Fruit fly (Drosophila melanogaster) whole organism, embryonic: Measurements from ENCODE around the gene yellow-e2.

Experiments used
- Antp ChIP-seq: fragments of 200-800 bp; sonication (Bioruptor generic); optimal IDR thresholded peaks from 3 replicates; lab custom pipeline; 2016; ENCODE audit warnings: missing biosample characterization, missing genetic modification characterization
- Atf3 ChIP-seq: fragments of 200-800 bp; sonication (Bioruptor generic); optimal IDR thresholded peaks from 3 replicates; lab custom pipeline; 2016; ENCODE audit warnings: missing biosample characterization, missing genetic modification characterization
- Bgb ChIP-seq: fragments of 200-800 bp; sonication (Bioruptor generic); IDR thresholded peaks from 2 replicates; pipeline ENCODE4 v1.3.6; 2022; ENCODE audit warnings: missing biosample characterization, missing genetic modification characterization; ENCODE audit not compliant: partially characterized antibody
- CG10267 ChIP-seq: fragments of 200-800 bp; sonication (Bioruptor generic); optimal IDR thresholded peaks from 2 replicates; lab custom pipeline; 2018; ENCODE audit warnings: missing biosample characterization, mild to moderate bottlenecking, missing genetic modification characterization, moderate library complexity
- CG10274 ChIP-seq: fragments of 200-800 bp; sonication (Bioruptor generic); optimal IDR thresholded peaks from 3 replicates; lab custom pipeline; 2017; ENCODE audit warnings: missing biosample characterization, mild to moderate bottlenecking, missing genetic modification characterization
- CG10462 ChIP-seq: fragments of 200-800 bp; sonication (Bioruptor generic); optimal IDR thresholded peaks from 2 replicates; lab custom pipeline; 2016; ENCODE audit warnings: missing biosample characterization, missing genetic modification characterization
- CG13624 ChIP-seq: fragments of 200-800 bp; sonication (Bioruptor generic); optimal IDR thresholded peaks from 2 replicates; lab custom pipeline; 2016; ENCODE audit warnings: missing biosample characterization, missing genetic modification characterization
- CG1602 ChIP-seq: fragments of 200-800 bp; sonication (Bioruptor generic); optimal IDR thresholded peaks from 3 replicates; lab custom pipeline; 2016; ENCODE audit warnings: missing biosample characterization, missing genetic modification characterization
- CG1647 ChIP-seq: fragments of 200-800 bp; sonication (Bioruptor generic); optimal IDR thresholded peaks from 3 replicates; lab custom pipeline; 2016; ENCODE audit warnings: missing biosample characterization, missing genetic modification characterization
- CG17186 ChIP-seq: fragments of 200-800 bp; sonication (Bioruptor generic); optimal IDR thresholded peaks from 3 replicates; lab custom pipeline; 2017; ENCODE audit warnings: missing biosample characterization, missing genetic modification reagents, missing genetic modification characterization
- CG1832 ChIP-seq: fragments of 200-800 bp; sonication (Bioruptor generic); optimal IDR thresholded peaks from 2 replicates; lab custom pipeline; 2017; ENCODE audit warnings: missing biosample characterization, mild to moderate bottlenecking, missing genetic modification characterization, inconsistent platforms
- CG2889 ChIP-seq: fragments of 200-800 bp; sonication (Bioruptor generic); IDR thresholded peaks from 3 replicates; pipeline ENCODE4 v1.3.6; 2022; ENCODE audit warnings: missing biosample characterization, missing genetic modification characterization
- CG30403 ChIP-seq: fragments of 200-800 bp; sonication (Bioruptor generic); optimal IDR thresholded peaks from 3 replicates; lab custom pipeline; 2016; ENCODE audit warnings: missing biosample characterization, missing genetic modification characterization
- CG30431 ChIP-seq: fragments of 200-800 bp; sonication (Bioruptor generic); optimal IDR thresholded peaks from 2 replicates; lab custom pipeline; 2017; ENCODE audit warnings: missing biosample characterization, missing genetic modification characterization
- CG3065 ChIP-seq: fragments of 200-800 bp; sonication (Bioruptor generic); optimal IDR thresholded peaks from 2 replicates; lab custom pipeline; 2016; ENCODE audit warnings: missing biosample characterization, missing genetic modification characterization
- CG3163 ChIP-seq: fragments of 200-800 bp; sonication (Bioruptor generic); optimal IDR thresholded peaks from 3 replicates; lab custom pipeline; 2016; ENCODE audit warnings: missing biosample characterization, missing genetic modification characterization
- CG3847 ChIP-seq: fragments of 200-800 bp; sonication (Bioruptor generic); IDR thresholded peaks from 2 replicates; pipeline ENCODE4 v1.3.6; 2022; ENCODE audit warnings: missing biosample characterization, missing genetic modification characterization
- CG7357 ChIP-seq: fragments of 200-800 bp; sonication (Bioruptor generic); IDR thresholded peaks from 3 replicates; pipeline ENCODE4 v1.3.6; 2022; ENCODE audit warnings: missing biosample characterization, missing genetic modification characterization
- CG8281 ChIP-seq: fragments of 200-800 bp; sonication (Bioruptor generic); optimal IDR thresholded peaks from 2 replicates; lab custom pipeline; 2018; ENCODE audit warnings: missing biosample characterization, mild to moderate bottlenecking, missing genetic modification characterization, moderate library complexity
- CG9932 ChIP-seq: fragments of 200-800 bp; sonication (Bioruptor generic); IDR thresholded peaks from 2 replicates; pipeline ENCODE4 v1.3.6; 2022; ENCODE audit warnings: missing biosample characterization, missing genetic modification characterization
- Dbx ChIP-seq: fragments of 200-800 bp; sonication (Bioruptor generic); IDR thresholded peaks from 3 replicates; pipeline ENCODE4 v1.3.6; 2022; ENCODE audit warnings: missing biosample characterization, missing genetic modification characterization
- Doc3 ChIP-seq: fragments of 200-800 bp; sonication (Bioruptor generic); IDR thresholded peaks from 3 replicates; pipeline ENCODE4 v1.3.6; 2022; ENCODE audit warnings: missing biosample characterization, missing genetic modification characterization; ENCODE audit not compliant: partially characterized antibody
- Dref ChIP-seq: fragments of 200-800 bp; sonication (Bioruptor generic); IDR thresholded peaks from 2 replicates; pipeline ENCODE4 v1.3.6; 2022; ENCODE audit warnings: missing biosample characterization, missing genetic modification characterization
- Gsc ChIP-seq: fragments of 200-800 bp; sonication (Bioruptor generic); IDR thresholded peaks from 2 replicates; pipeline ENCODE4 v1.3.6; 2022; ENCODE audit warnings: missing biosample characterization, missing genetic modification characterization
- HLH4C ChIP-seq: fragments of 200-800 bp; sonication (Bioruptor generic); IDR thresholded peaks from 3 replicates; pipeline ENCODE4 v1.3.6; 2022; ENCODE audit warnings: missing biosample characterization, missing genetic modification characterization; ENCODE audit not compliant: partially characterized antibody
- HLH54F ChIP-seq: fragments of 200-800 bp; sonication (Bioruptor generic); optimal IDR thresholded peaks from 3 replicates; lab custom pipeline; 2016; ENCODE audit warnings: missing biosample characterization, missing genetic modification characterization
- Hand ChIP-seq: fragments of 200-800 bp; sonication (Bioruptor generic); optimal IDR thresholded peaks from 2 replicates; lab custom pipeline; 2017; ENCODE audit warnings: mild to moderate bottlenecking, missing biosample characterization, missing genetic modification reagents, missing genetic modification characterization
- Hr51 ChIP-seq, 2 experiments: fragments of 200-800 bp; sonication (Bioruptor generic); optimal IDR thresholded peaks; 2 replicates in 1 of 2; 3 replicates in 1 of 2; lab custom pipeline; 2016 to 2018; ENCODE audit warnings: missing biosample characterization in 2 of 2, missing genetic modification characterization in 2 of 2, mild to moderate bottlenecking in 1 of 2, moderate library complexity in 1 of 2
- Hr78 ChIP-seq, 2 experiments: fragments of 200-800 bp in 1 of 2; fragments of >200 bp in 1 of 2; sonication (Bioruptor generic) in 1 of 2; optimal IDR thresholded peaks; 2 replicates each; lab custom pipeline; 2017 to 2019; ENCODE audit warnings: missing biosample characterization in 2 of 2, missing genetic modification characterization in 2 of 2, mild to moderate bottlenecking in 1 of 2, moderate library complexity in 1 of 2
- Hsf ChIP-seq: fragments of 200-800 bp; sonication (Bioruptor generic); optimal IDR thresholded peaks from 3 replicates; lab custom pipeline; 2016; ENCODE audit warnings: missing biosample characterization, missing genetic modification characterization
- Nf-YB ChIP-seq: fragments of 200-800 bp; sonication (Bioruptor generic); optimal IDR thresholded peaks from 3 replicates; lab custom pipeline; 2019; ENCODE audit warnings: missing biosample characterization, mild to moderate bottlenecking, missing genetic modification characterization, moderate library complexity
- NfI ChIP-seq: fragments of 200-800 bp; sonication (Bioruptor generic); optimal IDR thresholded peaks from 3 replicates; lab custom pipeline; 2018; ENCODE audit warnings: missing biosample characterization, mild to moderate bottlenecking, missing genetic modification characterization, moderate library complexity
- PHDP ChIP-seq: fragments of 200-800 bp; sonication (Bioruptor generic); optimal IDR thresholded peaks from 3 replicates; lab custom pipeline; 2018; ENCODE audit warnings: missing biosample characterization, mild to moderate bottlenecking, missing genetic modification characterization, moderate library complexity
- TFAM ChIP-seq: fragments of 200-800 bp; sonication (Bioruptor generic); optimal IDR thresholded peaks from 2 replicates; lab custom pipeline; 2017; ENCODE audit warnings: missing biosample characterization, missing genetic modification characterization, inconsistent platforms
- Xbp1 ChIP-seq: fragments of 200-800 bp; sonication (Bioruptor generic); optimal IDR thresholded peaks from 3 replicates; lab custom pipeline; 2016; ENCODE audit warnings: missing biosample characterization, mild to moderate bottlenecking, missing genetic modification characterization
- bbx ChIP-seq: fragments of 200-800 bp; sonication (Bioruptor generic); IDR thresholded peaks from 2 replicates; pipeline ENCODE4 v1.3.6; 2022; ENCODE audit warnings: missing biosample characterization, missing genetic modification characterization; ENCODE audit not compliant: partially characterized antibody
- bsh ChIP-seq, 2 experiments: fragments of 200-800 bp; sonication (Bioruptor generic); optimal IDR thresholded peaks; 2 replicates each; lab custom pipeline; 2017 to 2018; ENCODE audit warnings: mild to moderate bottlenecking in 2 of 2, missing biosample characterization in 2 of 2, missing genetic modification characterization in 2 of 2, moderate library complexity in 1 of 2
- esg ChIP-seq: fragments of 200-800 bp; sonication (Bioruptor generic); conservative IDR thresholded peaks from 2 replicates; pipeline ENCODE4 v1.3.6; 2022; ENCODE audit warnings: missing biosample characterization, missing genetic modification characterization
- eyg ChIP-seq: fragments of 200-800 bp; sonication (Bioruptor generic); optimal IDR thresholded peaks from 3 replicates; lab custom pipeline; 2016; ENCODE audit warnings: missing biosample characterization, missing genetic modification characterization
- fd3F ChIP-seq: fragments of 200-800 bp; sonication (Bioruptor generic); optimal IDR thresholded peaks from 2 replicates; lab custom pipeline; 2018; ENCODE audit warnings: missing biosample characterization, mild to moderate bottlenecking, missing genetic modification characterization, moderate library complexity
- hb ChIP-seq: fragments of 200-800 bp; sonication (Bioruptor generic); IDR thresholded peaks from 3 replicates; pipeline ENCODE4 v1.3.6; 2022; ENCODE audit warnings: missing biosample characterization, missing genetic modification characterization; ENCODE audit not compliant: partially characterized antibody
- hkb ChIP-seq, 2 experiments: fragments of 200-800 bp in 1 of 2; fragments of >200 bp in 1 of 2; sonication (Bioruptor generic) in 1 of 2; IDR thresholded peaks in 1 of 2; optimal IDR thresholded peaks in 1 of 2; 2 replicates each; pipeline versions ENCODE4 v1.3.6 to Lab custom; 2017 to 2022; ENCODE audit warnings: missing biosample characterization in 1 of 2, missing genetic modification characterization in 1 of 2
- jumu ChIP-seq: fragments of 200-800 bp; sonication (Bioruptor generic); optimal IDR thresholded peaks from 3 replicates; lab custom pipeline; 2016; ENCODE audit warnings: missing biosample characterization, missing genetic modification characterization
- lmd ChIP-seq: fragments of 200-800 bp; sonication (Bioruptor generic); IDR thresholded peaks from 2 replicates; pipeline ENCODE4 v1.3.6; 2022; ENCODE audit warnings: missing biosample characterization, missing genetic modification characterization
- rib ChIP-seq: fragments of 200-800 bp; sonication (Bioruptor generic); IDR thresholded peaks from 2 replicates; pipeline ENCODE4 v1.3.6; 2022; ENCODE audit warnings: missing biosample characterization, missing genetic modification characterization
- slbo ChIP-seq: fragments of 200-800 bp; sonication (Bioruptor generic); IDR thresholded peaks from 2 replicates; pipeline ENCODE4 v1.3.6; 2022; ENCODE audit warnings: missing biosample characterization, missing genetic modification characterization
- sna ChIP-seq: fragments of 200-800 bp; sonication (Bioruptor generic); IDR thresholded peaks from 2 replicates; pipeline ENCODE4 v1.3.6; 2022; ENCODE audit warnings: missing biosample characterization, missing genetic modification characterization; ENCODE audit not compliant: partially characterized antibody
- trh ChIP-seq: fragments of 200-800 bp; sonication (Bioruptor generic); optimal IDR thresholded peaks from 2 replicates; lab custom pipeline; 2016; ENCODE audit warnings: missing biosample characterization, missing genetic modification characterization
- vnd ChIP-seq: fragments of 200-800 bp; sonication (Bioruptor generic); IDR thresholded peaks from 3 replicates; pipeline ENCODE4 v1.3.6; 2022; ENCODE audit warnings: missing biosample characterization, missing genetic modification characterization; ENCODE audit not compliant: partially characterized antibody
- zfh1 ChIP-seq: fragments of 200-800 bp; sonication (Bioruptor generic); IDR thresholded peaks from 3 replicates; pipeline ENCODE4 v1.3.6; 2022; ENCODE audit warnings: missing biosample characterization, missing genetic modification characterization

yellow-e2 gene

DNA sequence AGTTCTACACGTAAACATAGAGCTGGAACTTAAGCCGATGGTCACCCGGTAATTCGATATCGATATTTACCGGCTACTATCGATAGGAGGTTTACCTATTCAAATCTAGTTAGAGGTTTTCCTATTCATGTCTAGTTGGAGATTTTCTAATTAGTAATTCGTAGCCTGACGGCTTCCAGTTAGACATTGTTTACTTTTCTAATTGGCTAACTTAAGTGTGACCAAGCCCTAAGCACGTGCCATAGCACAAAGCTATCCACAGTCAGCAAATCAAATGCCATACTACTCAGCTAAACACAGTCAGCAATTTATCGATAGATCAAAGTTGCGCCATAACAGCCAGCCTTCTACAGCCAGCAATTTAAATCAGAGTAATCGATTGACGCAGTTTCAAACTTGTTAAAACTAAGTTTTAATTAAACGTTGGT is 3.8 kb downstream of the yellow-e2 start, which contains the start of gene Dpm3 (continued):
- peak; percentile 40 for TF ChIP-seq Antp (GFP tag; lab: Kevin White, UChicago)
- TF ChIP-seq hb (GFP tag; lab: Robert Waterston, UW) = peak; percentile 88
- TF ChIP-seq Hr51 (GFP tag; optimal IDR thresholded peaks at IDR 0.05; lab: Kevin White, UChicago) = peak in 1 of 2 experiments; percentile 45
- TF ChIP-seq Doc3 (GFP tag; lab: Robert Waterston, UW) = peak; percentile 95
- peak; percentile 10 for TF ChIP-seq CG17186 (GFP tag; lab: Kevin White, UChicago)
- TF ChIP-seq Nf-YB (GFP tag; lab: Kevin White, UChicago) = peak; percentile 3
- peak; percentile 92 for TF ChIP-seq HLH4C (GFP tag; lab: Robert Waterston, UW)
- TF ChIP-seq PHDP (tag; lab: Kevin White, UChicago) = peak; percentile 17
- TF ChIP-seq Dbx (GFP tag; lab: Robert Waterston, UW) = 0 out of 3 replicates have a peak, but pooled peaks have one; percentile 38
- peak; percentile 89 for TF ChIP-seq vnd
- peak; percentile 92 for TF ChIP-seq Bgb (GFP tag; lab: Robert Waterston, UW)
- 0 out of 3 replicates have a peak, but pooled peaks have one; percentile 39 for TF ChIP-seq zfh1
- TF ChIP-seq CG30431 (GFP tag; lab: Kevin White, UChicago) = no peak
- TF ChIP-seq CG9932 (GFP tag; lab: Robert Waterston, UW) = peak; percentile 68
- TF ChIP-seq Dref (GFP tag; lab: Robert Waterston, UW) = peak; percentile 99
- peak; percentile 54 for TF ChIP-seq Xbp1 (GFP tag; lab: Kevin White, UChicago)
- TF ChIP-seq CG2889 (GFP tag; lab: Robert Waterston, UW) = no peak
- peak; percentile 62 for TF ChIP-seq hkb (optimal IDR thresholded peaks at IDR 0.05; lab: Kevin White, UChicago)
- no peak for TF ChIP-seq hkb (GFP tag; IDR thresholded peaks at IDR 0.05; lab: Robert Waterston, UW)
- no peak for TF ChIP-seq CG10462 (GFP tag; lab: Kevin White, UChicago)
- TF ChIP-seq CG3163 = peak; percentile 93
- peak; percentile 95 for TF ChIP-seq sna
- TF ChIP-seq HLH54F (GFP tag; lab: Kevin White, UChicago) = peak; percentile 62
- TF ChIP-seq esg (GFP tag; lab: Robert Waterston, UW) = no peak
- TF ChIP-seq eyg (GFP tag; lab: Kevin White, UChicago) = peak; percentile 23
- TF ChIP-seq CG3847 (GFP tag; lab: Robert Waterston, UW) = peak; percentile 86
- TF ChIP-seq bsh (GFP tag; optimal IDR thresholded peaks at IDR 0.05; lab: Kevin White, UChicago) = peak in 1 of 2 experiments; percentile 15
- TF ChIP-seq slbo (GFP tag; lab: Robert Waterston, UW) = peak; percentile 70
- peak; percentile 86 for TF ChIP-seq bbx
- peak; percentile 52 for TF ChIP-seq Hsf (GFP tag; lab: Kevin White, UChicago)
- TF ChIP-seq NfI (GFP tag; lab: Kevin White, UChicago) = peak; percentile 38
- no peak for TF ChIP-seq CG1647
- TF ChIP-seq Gsc = no peak
- TF ChIP-seq jumu (GFP tag; lab: Kevin White, UChicago) = peak; percentile 6
- TF ChIP-seq trh = no peak
- peak; percentile 17 for TF ChIP-seq CG3065
- no peak for TF ChIP-seq Hr78 (GFP tag; optimal IDR thresholded peaks at IDR 0.05; lab: Kevin White, UChicago)

DNA sequence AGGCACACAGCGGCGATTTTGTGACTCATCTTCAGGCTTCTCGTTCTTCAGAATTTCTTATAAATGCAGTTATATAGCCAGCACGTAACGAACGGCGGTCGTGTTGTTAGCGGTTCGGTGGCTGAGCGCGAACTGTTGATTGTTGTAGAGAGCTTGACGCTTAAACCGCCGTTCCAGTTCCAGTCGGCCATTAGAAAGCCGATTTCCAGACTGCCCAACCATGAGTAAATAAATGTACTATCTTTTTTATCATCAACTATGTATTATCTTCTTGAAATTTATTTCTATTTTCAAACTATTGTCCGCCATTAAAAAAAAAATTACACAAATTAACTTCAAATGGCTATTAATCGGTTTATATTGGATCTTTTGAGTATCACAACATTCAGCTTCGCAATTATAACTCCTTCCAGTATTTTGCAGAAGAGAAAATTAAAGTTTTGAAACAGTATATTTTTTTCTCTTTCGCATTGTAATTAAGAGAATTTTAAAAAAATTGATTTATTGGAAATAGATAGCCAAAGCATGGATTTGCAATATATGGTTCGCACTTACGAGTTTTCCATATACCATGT is 5.0 kb downstream of the yellow-e2 start, which contains the start of gene GILT1:
TSS of gene GILT1 (minus strand) at position 141 of the 575 bp plus-strand sequence.
- no peak for TF ChIP-seq CG30403
- no peak for TF ChIP-seq rib (GFP tag; lab: Robert Waterston, UW)
- no peak for TF ChIP-seq TFAM (GFP tag; lab: Kevin White, UChicago)
- TF ChIP-seq CG8281 (tag; lab: Kevin White, UChicago) = no peak
- TF ChIP-seq CG10274 = no peak
- no peak for TF ChIP-seq CG10267 (tag; lab: Kevin White, UChicago)
- TF ChIP-seq CG1602 (GFP tag; lab: Kevin White, UChicago) = no peak
- no peak for TF ChIP-seq CG7357
- TF ChIP-seq CG1832 (GFP tag; lab: Kevin White, UChicago) = no peak
- TF ChIP-seq CG13624 (GFP tag; lab: Kevin White, UChicago) = no peak
- no peak for TF ChIP-seq Hand (GFP tag; lab: Kevin White, UChicago)
- TF ChIP-seq fd3F (GFP tag; lab: Kevin White, UChicago) = no peak
- TF ChIP-seq Atf3 (GFP tag; lab: Kevin White, UChicago) = no peak
- TF ChIP-seq lmd (GFP tag; lab: Robert Waterston, UW) = no peak
- TF ChIP-seq HLH54F (GFP tag; lab: Kevin White, UChicago) = no peak
